Worm (Caenorhabditis elegans): ENCODE measurements around the gene oatr-1.

- TF ChIP-seq tab-1 (GFP tag; IDR thresholded peaks at IDR 0.05) (no peak), med-1 (GFP tag; optimal IDR thresholded peaks at IDR 0.05; ENCODE audit: insufficient read depth) (no peak), ztf-23 (GFP tag; IDR thresholded peaks at IDR 0.05) (no peak), flt-1 (GFP tag; IDR thresholded peaks at IDR 0.05) (no peak), ref-1 (GFP tag; conservative IDR thresholded peaks at IDR 0.05) (no peak), cog-1 (tag; optimal IDR thresholded peaks at IDR 0.05) (no peak), ztf-29 (GFP tag; IDR thresholded peaks at IDR 0.05) (no peak)
These were observed 49.9 kb downstream of the oatr-1 start, which contains the start of the genes trmt-10C.2 and C56G2.22 for ce11 chrIII:6345968-6346498.
